Fruit fly (Drosophila melanogaster): ENCODE data around the gene Tango6.

The Tango6 gene

DNA sequence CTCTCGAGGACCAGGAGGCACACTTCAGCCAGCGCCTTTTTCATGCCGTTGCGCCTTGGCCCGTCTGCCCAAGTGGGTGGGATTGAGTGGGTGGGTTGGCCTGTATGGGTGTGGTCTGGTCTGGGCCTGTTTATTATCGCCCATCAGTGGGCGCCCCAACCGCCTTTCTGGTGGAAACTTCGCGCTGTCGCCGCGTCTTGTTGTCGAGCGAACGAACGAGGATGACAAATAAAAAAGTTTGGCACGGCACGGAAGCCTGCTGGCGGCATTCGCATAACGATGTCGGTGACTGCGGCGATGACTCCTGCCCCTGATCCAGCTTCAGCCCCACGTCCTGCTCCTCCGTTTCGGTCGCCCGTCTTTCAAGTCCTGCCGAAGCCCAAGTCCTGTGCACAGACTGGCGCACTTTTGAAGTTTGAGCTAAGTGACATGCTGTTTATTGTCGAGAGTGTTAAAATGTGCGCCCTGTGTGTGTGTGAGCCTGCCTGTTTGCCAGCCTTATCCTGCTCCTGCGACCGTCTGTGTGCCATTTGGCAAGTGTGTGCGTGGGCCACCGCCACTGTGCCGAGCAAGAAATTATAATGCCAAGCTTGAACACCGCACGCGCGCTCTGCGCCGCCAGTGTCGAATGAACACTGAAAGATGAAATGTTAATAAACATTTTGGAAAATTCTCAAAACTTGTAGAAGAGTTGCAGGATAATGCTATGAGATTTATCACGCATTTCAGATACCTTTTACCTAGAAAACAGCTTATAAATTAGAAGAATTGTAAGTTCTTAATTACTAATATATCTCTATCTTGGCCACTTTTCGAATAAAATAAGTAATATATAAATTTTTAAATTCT lies 45.4 kb downstream of the Tango6 start (continued):
- TF ChIP-seq salm (tag; optimal IDR thresholded peaks at IDR 0.05) (peak; percentile 39), zfh1 (GFP tag; IDR thresholded peaks at IDR 0.05) (peak; percentile 8; the same call in 1 of the 3 replicates), z (GFP tag; IDR thresholded peaks at IDR 0.05) (no peak), pfk (GFP tag; optimal IDR thresholded peaks at IDR 0.05) (no peak), CG11456 (GFP tag; IDR thresholded peaks at IDR 0.05) (no peak), Nf-YB (GFP tag; optimal IDR thresholded peaks at IDR 0.05) (peak; percentile 55), Ravus (GFP tag; IDR thresholded peaks at IDR 0.05) (no peak), gt (GFP tag; IDR thresholded peaks at IDR 0.05) (no peak), oc (tag; optimal IDR thresholded peaks at IDR 0.05) (peak; percentile 28), jing (GFP tag; optimal IDR thresholded peaks at IDR 0.05) (peak; percentile 4), CG6654 (GFP tag; optimal IDR thresholded peaks at IDR 0.05) (no peak), CG10321 (GFP tag; IDR thresholded peaks at IDR 0.05) (no peak), Pdp1 (GFP tag; optimal IDR thresholded peaks at IDR 0.05) (peak; percentile 17 to 22), croc (GFP tag; conservative IDR thresholded peaks at IDR 0.05) (peak; percentile 55; the same call in 2 of the 3 replicates), CG7987 (GFP tag; optimal IDR thresholded peaks at IDR 0.05) (no peak), CG10147 (GFP tag; optimal IDR thresholded peaks at IDR 0.05) (peak; percentile 82), Rfx (GFP tag; IDR thresholded peaks at IDR 0.05) (peak; percentile 57), sim (GFP tag; IDR thresholded peaks at IDR 0.05) (no peak), onecut (GFP tag; IDR thresholded peaks at IDR 0.05) (peak; percentile 52), CoRest (tag; optimal IDR thresholded peaks at IDR 0.05) (peak; percentile 83), gem (tag; optimal IDR thresholded peaks at IDR 0.05) (peak; percentile 86), CG11504 (tag; optimal IDR thresholded peaks at IDR 0.05) (peak; percentile 86), Jarid2 (GFP tag; optimal IDR thresholded peaks at IDR 0.05) (peak; percentile 38), pan (optimal IDR thresholded peaks at IDR 0.05) (no peak), pan (GFP tag; optimal IDR thresholded peaks at IDR 0.05 in 1 of 2, IDR thresholded peaks at IDR 0.05 in 1 of 2) (peak in 1 of 2 experiments; percentile 67), dmrt11E (tag; optimal IDR thresholded peaks at IDR 0.05) (no peak), luna (GFP tag; optimal IDR thresholded peaks at IDR 0.05) (no peak)

DNA sequence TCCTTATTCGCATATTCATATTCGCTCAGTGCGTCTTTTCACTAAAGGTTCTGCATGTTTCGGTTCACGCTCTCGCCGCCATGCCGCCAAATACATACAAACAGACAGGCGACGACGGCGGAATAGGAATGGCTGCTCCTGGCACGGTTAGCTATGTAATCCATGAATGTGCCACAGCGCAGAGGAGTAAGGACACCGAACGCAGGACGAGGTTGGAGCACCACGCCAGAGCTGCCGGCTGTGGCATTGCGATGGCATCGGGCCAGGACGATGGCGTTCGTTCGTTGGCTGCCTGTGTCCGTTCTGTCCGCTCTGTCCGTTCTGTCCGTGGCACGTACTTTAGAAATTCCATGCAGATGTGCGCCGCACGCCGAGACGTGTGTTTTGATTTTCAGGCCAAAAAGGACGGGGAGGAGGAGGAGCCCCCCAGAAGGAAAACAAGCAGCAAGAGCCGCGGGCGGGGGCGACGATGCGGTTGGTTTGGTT lies 46.1 kb downstream of the Tango6 start:
- TF ChIP-seq CG10274 (GFP tag; optimal IDR thresholded peaks at IDR 0.05), result no peak
- TF ChIP-seq Doc2 (GFP tag; IDR thresholded peaks at IDR 0.05), result no peak
- no peak for TF ChIP-seq dmrt99B (tag; optimal IDR thresholded peaks at IDR 0.05)
- no peak for TF ChIP-seq Xbp1 (GFP tag; optimal IDR thresholded peaks at IDR 0.05)
- no peak for TF ChIP-seq eve (GFP tag; optimal IDR thresholded peaks at IDR 0.05)
- TF ChIP-seq CG7987 (GFP tag; optimal IDR thresholded peaks at IDR 0.05), result no peak
- TF ChIP-seq CG32767 (GFP tag; IDR thresholded peaks at IDR 0.05), result no peak
- TF ChIP-seq Ptx1 (GFP tag; IDR thresholded peaks at IDR 0.05), result no peak
- no peak for TF ChIP-seq run (tag; optimal IDR thresholded peaks at IDR 0.05)
- TF ChIP-seq Trl (optimal IDR thresholded peaks at IDR 0.05), result no peak
- no peak for TF ChIP-seq Trl (GFP tag; optimal IDR thresholded peaks at IDR 0.05)
- no peak for TF ChIP-seq CG13287 (GFP tag; IDR thresholded peaks at IDR 0.05; ENCODE audit: partially characterized antibody)
- TF ChIP-seq CG31441 (GFP tag; IDR thresholded peaks at IDR 0.05), result 0 out of 2 replicates have a peak, but pooled peaks have one; percentile 4
- no peak for TF ChIP-seq Hmx (GFP tag; optimal IDR thresholded peaks at IDR 0.05)
- no peak for TF ChIP-seq Ada2b (GFP tag; IDR thresholded peaks at IDR 0.05)
- TF ChIP-seq tup (GFP tag; optimal IDR thresholded peaks at IDR 0.05), result no peak
- TF ChIP-seq CG3407 (GFP tag; optimal IDR thresholded peaks at IDR 0.05), result no peak
- no peak for TF ChIP-seq slou (GFP tag; optimal IDR thresholded peaks at IDR 0.05)
- no peak for TF ChIP-seq luna (GFP tag; optimal IDR thresholded peaks at IDR 0.05)
- peak; percentile 68 for TF ChIP-seq Deaf1 (tag; optimal IDR thresholded peaks at IDR 0.05)
- no peak for TF ChIP-seq fd3F (GFP tag; optimal IDR thresholded peaks at IDR 0.05)
- no peak for TF ChIP-seq CG1792 (GFP tag; optimal IDR thresholded peaks at IDR 0.05)
- TF ChIP-seq CG11247 (GFP tag; IDR thresholded peaks at IDR 0.05), result no peak
- TF ChIP-seq Drgx (GFP tag; IDR thresholded peaks at IDR 0.05), result no peak
- TF ChIP-seq Bgb (GFP tag; IDR thresholded peaks at IDR 0.05; ENCODE audit: partially characterized antibody), result peak; percentile 33; the same call in 1 of the 2 replicates
